Worm (Caenorhabditis elegans) whole organism, L1 larva: Measurements from ENCODE around the gene F53C11.5.

Experiments used
- F16B12.6 ChIP-seq: fragments of 150-350 bp; optimal IDR thresholded peaks from 2 replicates; lab custom pipeline; 2014; ENCODE audit warnings: missing biosample characterization, missing genetic modification characterization
- aha-1 ChIP-seq: fragments of 150-350 bp; optimal IDR thresholded peaks from 2 replicates; lab custom pipeline; 2014; ENCODE audit warnings: missing biosample characterization, missing genetic modification characterization
- alr-1 ChIP-seq: fragments of 200-800 bp; sonication (Bioruptor generic); optimal IDR thresholded peaks from 2 replicates; lab custom pipeline; 2018; ENCODE audit warnings: borderline replicate concordance, mild to moderate bottlenecking, missing genetic modification characterization, missing compliant biosample characterization
- aly-2 ChIP-seq: fragments of 150-350 bp; optimal IDR thresholded peaks from 2 replicates; lab custom pipeline; 2014; ENCODE audit warnings: missing biosample characterization, missing genetic modification characterization
- ces-1 ChIP-seq: fragments of 150-350 bp; optimal IDR thresholded peaks from 2 replicates; lab custom pipeline; 2014; ENCODE audit warnings: missing biosample characterization, missing genetic modification reagents, missing genetic modification characterization
- efl-1 ChIP-seq, 4 experiments: fragments of 150-350 bp; optimal IDR thresholded peaks in 3 of 4; peaks in 1 of 4; 1 replicate in 1 of 4; 2 replicates in 3 of 4; lab custom pipeline; 2014; ENCODE audit warnings: missing biosample characterization in 2 of 4, missing genetic modification characterization in 2 of 4, missing genetic modification reagents in 2 of 4
- efl-3 ChIP-seq: fragments of 200-800 bp; sonication (Bioruptor generic); optimal IDR thresholded peaks from 2 replicates; lab custom pipeline; 2018; ENCODE audit warnings: mild to moderate bottlenecking, missing genetic modification characterization, missing compliant biosample characterization
- fkh-4 ChIP-seq: sonication (generic microtip); optimal IDR thresholded peaks from 2 replicates; lab custom pipeline; 2016; ENCODE audit warnings: missing compliant biosample characterization, missing genetic modification characterization, borderline replicate concordance
- fos-1 ChIP-seq: fragments of 150-350 bp; optimal IDR thresholded peaks from 2 replicates; lab custom pipeline; 2014; ENCODE audit warnings: missing biosample characterization, missing genetic modification characterization
- hlh-4 ChIP-seq: sonication (generic microtip); optimal IDR thresholded peaks from 2 replicates; lab custom pipeline; 2016; ENCODE audit warnings: mild to moderate bottlenecking, missing genetic modification characterization, missing compliant biosample characterization
- hpl-2 ChIP-seq: fragments of 150-350 bp; optimal IDR thresholded peaks from 2 replicates; lab custom pipeline; 2014; ENCODE audit warnings: missing biosample characterization, missing genetic modification reagents, missing genetic modification characterization
- isw-1 ChIP-seq: fragments of 200-800 bp; sonication (Bioruptor generic); IDR thresholded peaks from 2 replicates; pipeline ENCODE4 v1.3.6; 2022; ENCODE audit warnings: missing genetic modification characterization, missing compliant biosample characterization
- lin-13 ChIP-seq: fragments of 150-350 bp; optimal IDR thresholded peaks from 2 replicates; lab custom pipeline; 2014; ENCODE audit warnings: missing biosample characterization, missing genetic modification reagents, missing genetic modification characterization
- lin-14 ChIP-seq: fragments of 200-800 bp; sonication (Bioruptor generic); optimal IDR thresholded peaks from 2 replicates; lab custom pipeline; 2018; ENCODE audit warnings: mild to moderate bottlenecking, missing genetic modification characterization, moderate library complexity, missing compliant biosample characterization
- lin-15B ChIP-seq: fragments of 150-350 bp; sonication (generic microtip); optimal IDR thresholded peaks from 3 replicates; lab custom pipeline; 2014; ENCODE audit warnings: missing biosample characterization, missing genetic modification characterization
- lin-39 ChIP-seq: fragments of 150-350 bp; optimal IDR thresholded peaks from 2 replicates; lab custom pipeline; 2014; ENCODE audit warnings: missing biosample characterization, missing genetic modification reagents, missing genetic modification characterization
- mep-1 ChIP-seq: fragments of 150-350 bp; optimal IDR thresholded peaks from 2 replicates; lab custom pipeline; 2014; ENCODE audit warnings: missing biosample characterization, missing genetic modification characterization
- nhr-20 ChIP-seq: sonication (generic microtip); optimal IDR thresholded peaks from 2 replicates; lab custom pipeline; 2016; ENCODE audit warnings: mild to moderate bottlenecking, missing genetic modification characterization, missing compliant biosample characterization
- nhr-47 ChIP-seq: sonication (generic microtip); optimal IDR thresholded peaks from 2 replicates; lab custom pipeline; 2016; ENCODE audit warnings: mild to moderate bottlenecking, missing genetic modification characterization, moderate library complexity, missing compliant biosample characterization
- nhr-71 ChIP-seq: sonication (generic microtip); optimal IDR thresholded peaks from 2 replicates; lab custom pipeline; 2016; ENCODE audit warnings: mild to moderate bottlenecking, missing genetic modification characterization, moderate library complexity, missing compliant biosample characterization
- nhr-76 ChIP-seq: sonication (generic microtip); optimal IDR thresholded peaks from 2 replicates; lab custom pipeline; 2017; ENCODE audit warnings: missing biosample characterization, missing genetic modification characterization
- nhr-84 ChIP-seq: sonication (generic microtip); optimal IDR thresholded peaks from 2 replicates; lab custom pipeline; 2017; ENCODE audit warnings: missing biosample characterization, missing genetic modification characterization
- pag-3 ChIP-seq: sonication (generic microtip); optimal IDR thresholded peaks from 2 replicates; lab custom pipeline; 2017; ENCODE audit warnings: missing genetic modification characterization, mild to moderate bottlenecking, missing compliant biosample characterization, antibody characterized with exemption, borderline replicate concordance; ENCODE audit not compliant: insufficient read depth
- rnt-1 ChIP-seq: sonication (generic microtip); optimal IDR thresholded peaks from 2 replicates; lab custom pipeline; 2016; ENCODE audit warnings: mild to moderate bottlenecking, missing genetic modification characterization, moderate library complexity, missing compliant biosample characterization
- skn-1 ChIP-seq: fragments of 150-350 bp; optimal IDR thresholded peaks from 2 replicates; lab custom pipeline; 2014; ENCODE audit warnings: missing biosample characterization, missing genetic modification characterization
- sup-37 ChIP-seq: fragments of 200-800 bp; sonication (Bioruptor generic); optimal IDR thresholded peaks from 2 replicates; lab custom pipeline; 2018; ENCODE audit warnings: mild to moderate bottlenecking, missing genetic modification characterization, missing compliant biosample characterization
- unc-30 ChIP-seq: sonication (generic microtip); optimal IDR thresholded peaks from 2 replicates; lab custom pipeline; 2017; ENCODE audit warnings: missing biosample characterization, missing genetic modification characterization
- unc-62 ChIP-seq: fragments of 150-350 bp; optimal IDR thresholded peaks from 2 replicates; lab custom pipeline; 2014; ENCODE audit warnings: missing biosample characterization, missing genetic modification reagents, missing genetic modification characterization
- vab-15 ChIP-seq: sonication (generic microtip); optimal IDR thresholded peaks from 2 replicates; lab custom pipeline; 2017; ENCODE audit warnings: missing genotype, mild to moderate bottlenecking, missing genetic modification characterization, missing compliant biosample characterization

Gene F53C11.5

ce11 chrV:13830813-13831212, 43.5 kb downstream of the F53C11.5 start, which contains the start of gene str-165:
Gene str-165 (plus strand): TSS chrV:13831113.
- TF ChIP-seq rnt-1 (tag; lab: Kevin White, UChicago) (no peak), nhr-47 (tag; lab: Kevin White, UChicago) (no peak)

- TF ChIP-seq mep-1 (no peak), nhr-71 (tag; lab: Kevin White, UChicago) (no peak), unc-30 (tag; lab: Kevin White, UChicago) (no peak), lin-13 (GFP tag; lab: Kevin White, UChicago) (no peak), lin-39 (no peak), isw-1 (GFP tag; lab: Robert Waterston, UW) (no peak), vab-15 (tag; lab: Kevin White, UChicago) (no peak), efl-1 (optimal IDR thresholded peaks at IDR 0.05; lab: Kevin White, UChicago) (no peak), efl-1 (GFP tag; optimal IDR thresholded peaks at IDR 0.05 in 1 of 2; lab: Kevin White, UChicago) (no peak), alr-1 (tag; lab: Kevin White, UChicago) (no peak)
Measured at ce11 chrV:13833951-13834350, 46.6 kb downstream of the F53C11.5 start, which contains the start of gene srx-129. Gene srx-129 (plus strand): TSS chrV:13834251.

- no peak for TF ChIP-seq efl-1 (optimal IDR thresholded peaks at IDR 0.05; lab: Kevin White, UChicago)
- peak in 1 of 2 experiments; percentile 47 for TF ChIP-seq efl-1 (GFP tag; optimal IDR thresholded peaks at IDR 0.05 in 1 of 2; lab: Kevin White, UChicago)
- TF ChIP-seq sup-37 (GFP tag; lab: Kevin White, UChicago), result no peak
- no peak for TF ChIP-seq aha-1 (tag; lab: Kevin White, UChicago)
Measured at ce11 chrV:13837173-13837572, 49.8 kb downstream of the F53C11.5 start, which contains the start of gene srx-128. Gene srx-128 (plus strand): TSS chrV:13837473.

ce11 chrV:13839433-13839832, 52.1 kb downstream of the F53C11.5 start, which contains the start of gene F55B12.10:
Gene F55B12.10 (plus strand): TSS chrV:13839733.
- TF ChIP-seq hpl-2 (GFP tag; lab: Kevin White, UChicago), result no peak

ce11 chrV:13840909-13841308, 53.6 kb downstream of the F53C11.5 start, which contains the start of gene srx-17:
Gene srx-17 (plus strand): TSS chrV:13841209.
- TF ChIP-seq efl-1 (optimal IDR thresholded peaks at IDR 0.05; lab: Kevin White, UChicago), result no peak
- peak in 1 of 2 experiments; percentile 29 for TF ChIP-seq efl-1 (GFP tag; optimal IDR thresholded peaks at IDR 0.05 in 1 of 2; lab: Kevin White, UChicago)
- TF ChIP-seq nhr-20 (tag; lab: Kevin White, UChicago), result no peak

- TF ChIP-seq efl-3 (GFP tag; lab: Kevin White, UChicago), result no peak
- TF ChIP-seq F16B12.6 (tag; lab: Kevin White, UChicago), result no peak
- TF ChIP-seq lin-39, result no peak
- no peak for TF ChIP-seq efl-1 (optimal IDR thresholded peaks at IDR 0.05; lab: Kevin White, UChicago)
- no peak for TF ChIP-seq efl-1 (GFP tag; optimal IDR thresholded peaks at IDR 0.05 in 1 of 2; lab: Kevin White, UChicago)
- no peak for TF ChIP-seq pag-3
- no peak for TF ChIP-seq lin-15B
- TF ChIP-seq unc-62 (GFP tag; lab: Kevin White, UChicago), result no peak
- TF ChIP-seq nhr-84, result no peak
- no peak for TF ChIP-seq nhr-47 (tag; lab: Kevin White, UChicago)
- TF ChIP-seq fkh-4 (tag; lab: Kevin White, UChicago), result no peak
- no peak for TF ChIP-seq ces-1 (GFP tag; lab: Kevin White, UChicago)
- TF ChIP-seq skn-1 (tag; lab: Kevin White, UChicago), result no peak
- no peak for TF ChIP-seq hpl-2 (GFP tag; lab: Kevin White, UChicago)
- TF ChIP-seq aly-2, result no peak
Measured at ce11 chrV:13843147-13843546, 55.8 kb downstream of the F53C11.5 start, which contains the start of gene srx-130. Gene srx-130 (plus strand): TSS chrV:13843447.

- no peak for TF ChIP-seq nhr-76 (tag; lab: Kevin White, UChicago)
- no peak for TF ChIP-seq lin-14 (GFP tag; lab: Kevin White, UChicago)
- no peak for TF ChIP-seq aha-1 (tag; lab: Kevin White, UChicago)
- TF ChIP-seq fos-1 (tag; lab: Kevin White, UChicago), result no peak
- no peak for TF ChIP-seq hlh-4 (tag; lab: Kevin White, UChicago)
Measured at ce11 chrV:13845136-13845535, 57.8 kb downstream of the F53C11.5 start, which contains the start of gene srx-131. Gene srx-131 (plus strand): TSS chrV:13845436.
